Fruit fly (Drosophila melanogaster) whole organism, embryonic: ENCODE measurements around the gene gpp.

ENCODE experiments used
- CG1832 ChIP-seq: fragments of 200-800 bp; sonication (Bioruptor generic); optimal IDR thresholded peaks from 2 replicates; lab custom pipeline; 2017; ENCODE audit warnings: missing biosample characterization, mild to moderate bottlenecking, missing genetic modification characterization, inconsistent platforms
- Oaz ChIP-seq: fragments of 200-800 bp; sonication (Bioruptor generic); IDR thresholded peaks from 2 replicates; pipeline ENCODE4 v1.3.6; 2022; ENCODE audit warnings: missing biosample characterization, missing genetic modification characterization
- ase ChIP-seq: fragments of 200-800 bp; sonication (Bioruptor generic); IDR thresholded peaks from 3 replicates; pipeline ENCODE4 v1.3.6; 2022; ENCODE audit warnings: missing biosample characterization, missing genetic modification characterization
- emc ChIP-seq: fragments of 200-800 bp; sonication (Bioruptor generic); optimal IDR thresholded peaks from 2 replicates; lab custom pipeline; 2016; ENCODE audit warnings: missing biosample characterization, missing genetic modification characterization

dm6 chr3R:6419103-6419502, 12.4 kb downstream of the gpp start:
- TF ChIP-seq Oaz (GFP tag; lab: Robert Waterston, UW) (no peak), ase (GFP tag; lab: Robert Waterston, UW) (no peak), CG1832 (GFP tag; lab: Kevin White, UChicago) (no peak), emc (GFP tag; lab: Kevin White, UChicago) (no peak)
